Fruit fly (Drosophila melanogaster) whole organism, embryonic: ENCODE results near the gene Neurl4.

Experiments used
- Atf3 ChIP-seq: fragments of 200-800 bp; sonication (Bioruptor generic); optimal IDR thresholded peaks from 3 replicates; lab custom pipeline; 2016; ENCODE audit warnings: missing biosample characterization, missing genetic modification characterization
- CG10209 ChIP-seq: fragments of 200-800 bp; sonication (Bioruptor generic); optimal IDR thresholded peaks from 3 replicates; lab custom pipeline; 2017; ENCODE audit warnings: missing biosample characterization, mild to moderate bottlenecking, missing genetic modification characterization, missing genetic modification reagents
- CG10959 ChIP-seq: fragments of 200-800 bp; sonication (Bioruptor generic); IDR thresholded peaks from 2 replicates; pipeline ENCODE4 v1.3.6; 2022; ENCODE audit warnings: missing biosample characterization, missing genetic modification characterization
- CG11560 ChIP-seq: fragments of 200-800 bp; sonication (Bioruptor generic); IDR thresholded peaks from 3 replicates; pipeline ENCODE4 v1.3.6; 2022; ENCODE audit warnings: missing biosample characterization, missing genetic modification characterization
- CG15269 ChIP-seq: fragments of 200-800 bp; sonication (Bioruptor generic); optimal IDR thresholded peaks from 2 replicates; lab custom pipeline; 2018; ENCODE audit warnings: missing biosample characterization, mild to moderate bottlenecking, missing genetic modification characterization, moderate library complexity
- CG1602 ChIP-seq: fragments of 200-800 bp; sonication (Bioruptor generic); optimal IDR thresholded peaks from 3 replicates; lab custom pipeline; 2016; ENCODE audit warnings: missing biosample characterization, missing genetic modification characterization
- CG1647 ChIP-seq: fragments of 200-800 bp; sonication (Bioruptor generic); optimal IDR thresholded peaks from 3 replicates; lab custom pipeline; 2016; ENCODE audit warnings: missing biosample characterization, missing genetic modification characterization
- CG17361 ChIP-seq: fragments of 200-800 bp; sonication (Bioruptor generic); IDR thresholded peaks from 3 replicates; pipeline ENCODE4 v1.3.6; 2022; ENCODE audit warnings: missing biosample characterization, missing genetic modification characterization
- CG17612 ChIP-seq: fragments of 200-800 bp; sonication (Bioruptor generic); IDR thresholded peaks from 2 replicates; pipeline ENCODE4 v1.3.6; 2022; ENCODE audit warnings: missing biosample characterization, missing genetic modification characterization
- CG2202 ChIP-seq: fragments of 200-800 bp; sonication (Bioruptor generic); optimal IDR thresholded peaks from 2 replicates; lab custom pipeline; 2018; ENCODE audit warnings: missing biosample characterization, mild to moderate bottlenecking, missing genetic modification characterization
- CG31224 ChIP-seq: fragments of 200-800 bp; sonication (Bioruptor generic); IDR thresholded peaks from 2 replicates; pipeline ENCODE4 v1.3.6; 2022; ENCODE audit warnings: missing biosample characterization, missing genetic modification characterization
- CG32772 ChIP-seq: fragments of 200-800 bp; sonication (Bioruptor generic); IDR thresholded peaks from 2 replicates; pipeline ENCODE4 v1.3.6; 2022; ENCODE audit warnings: missing biosample characterization, missing genetic modification characterization
- CG33213 ChIP-seq: fragments of 200-800 bp; sonication (Bioruptor generic); optimal IDR thresholded peaks from 3 replicates; lab custom pipeline; 2016; ENCODE audit warnings: missing biosample characterization, missing genetic modification characterization
- CG7987 ChIP-seq: fragments of 200-800 bp; sonication (Bioruptor generic); optimal IDR thresholded peaks from 2 replicates; lab custom pipeline; 2018; ENCODE audit warnings: missing biosample characterization, mild to moderate bottlenecking, missing genetic modification characterization, moderate library complexity
- CG8765 ChIP-seq: fragments of 200-800 bp; sonication (Bioruptor generic); IDR thresholded peaks from 2 replicates; pipeline ENCODE4 v1.3.6; 2022; ENCODE audit warnings: missing biosample characterization, missing genetic modification characterization
- CG8944 ChIP-seq: fragments of 200-800 bp; sonication (Bioruptor generic); optimal IDR thresholded peaks from 3 replicates; lab custom pipeline; 2016; ENCODE audit warnings: missing biosample characterization, missing genetic modification characterization
- CkIIα-i1 ChIP-seq: fragments of 200-800 bp; sonication (Bioruptor generic); IDR thresholded peaks from 2 replicates; pipeline ENCODE4 v1.3.6; 2022; ENCODE audit warnings: missing biosample characterization, missing genetic modification characterization
- D19A ChIP-seq: fragments of 200-800 bp; optimal IDR thresholded peaks from 3 replicates; lab custom pipeline; 2019; ENCODE audit warnings: missing biosample characterization, mild to moderate bottlenecking, missing genetic modification characterization, moderate library complexity
- Doc2 ChIP-seq: fragments of 200-800 bp; sonication (Bioruptor generic); IDR thresholded peaks from 2 replicates; pipeline ENCODE4 v1.3.6; 2022; ENCODE audit warnings: missing biosample characterization, missing genetic modification characterization
- Dref ChIP-seq: fragments of 200-800 bp; sonication (Bioruptor generic); IDR thresholded peaks from 2 replicates; pipeline ENCODE4 v1.3.6; 2022; ENCODE audit warnings: missing biosample characterization, missing genetic modification characterization
- E2f2 ChIP-seq: fragments of 200-800 bp; sonication (Bioruptor generic); IDR thresholded peaks from 2 replicates; pipeline ENCODE4 v1.3.6; 2022; ENCODE audit warnings: missing biosample characterization, missing genetic modification characterization
- ERR ChIP-seq: fragments of 200-800 bp; sonication (Bioruptor generic); optimal IDR thresholded peaks from 2 replicates; lab custom pipeline; 2016; ENCODE audit warnings: missing biosample characterization, missing genetic modification characterization
- Ets97D ChIP-seq: fragments of 200-800 bp; sonication (Bioruptor generic); optimal IDR thresholded peaks from 3 replicates; lab custom pipeline; 2016; ENCODE audit warnings: missing biosample characterization, missing genetic modification characterization
- Fer3 ChIP-seq: fragments of 200-800 bp; sonication (Bioruptor generic); optimal IDR thresholded peaks from 2 replicates; lab custom pipeline; 2018; ENCODE audit warnings: missing biosample characterization, mild to moderate bottlenecking, missing genetic modification characterization, moderate library complexity
- Hand ChIP-seq: fragments of 200-800 bp; sonication (Bioruptor generic); optimal IDR thresholded peaks from 2 replicates; lab custom pipeline; 2017; ENCODE audit warnings: mild to moderate bottlenecking, missing biosample characterization, missing genetic modification reagents, missing genetic modification characterization
- Hey ChIP-seq: fragments of 200-800 bp; sonication (Bioruptor generic); optimal IDR thresholded peaks from 3 replicates; lab custom pipeline; 2018; ENCODE audit warnings: missing biosample characterization, mild to moderate bottlenecking, missing genetic modification characterization
- Hr3 ChIP-seq: fragments of 200-800 bp; sonication (Bioruptor generic); optimal IDR thresholded peaks from 3 replicates; lab custom pipeline; 2016; ENCODE audit warnings: missing biosample characterization, missing genetic modification characterization
- Mes4 ChIP-seq: fragments of 200-800 bp; sonication (Bioruptor generic); optimal IDR thresholded peaks from 2 replicates; lab custom pipeline; 2016; ENCODE audit warnings: missing biosample characterization, missing genetic modification characterization
- NK7.1 ChIP-seq: fragments of 200-800 bp; sonication (Bioruptor generic); optimal IDR thresholded peaks from 3 replicates; lab custom pipeline; 2016; ENCODE audit warnings: missing biosample characterization, missing genetic modification characterization
- NfI ChIP-seq: fragments of 200-800 bp; sonication (Bioruptor generic); optimal IDR thresholded peaks from 3 replicates; lab custom pipeline; 2018; ENCODE audit warnings: missing biosample characterization, mild to moderate bottlenecking, missing genetic modification characterization, moderate library complexity
- Opbp ChIP-seq: fragments of 200-800 bp; sonication (Bioruptor generic); IDR thresholded peaks from 3 replicates; pipeline ENCODE4 v1.3.6; 2022; ENCODE audit warnings: missing biosample characterization, missing genetic modification characterization; ENCODE audit not compliant: partially characterized antibody
- ac ChIP-seq: fragments of 200-800 bp; sonication (Bioruptor generic); optimal IDR thresholded peaks from 3 replicates; lab custom pipeline; 2017; ENCODE audit warnings: missing biosample characterization, mild to moderate bottlenecking, missing genetic modification characterization
- al ChIP-seq: fragments of 200-800 bp; sonication (Bioruptor generic); IDR thresholded peaks from 2 replicates; pipeline ENCODE4 v1.3.6; 2022; ENCODE audit warnings: missing biosample characterization, missing genetic modification characterization
- aop ChIP-seq: fragments of 200-800 bp; sonication (Bioruptor generic); IDR thresholded peaks from 2 replicates; pipeline ENCODE4 v1.3.6; 2022; ENCODE audit warnings: missing biosample characterization, missing genetic modification characterization
- bigmax ChIP-seq: fragments of 200-800 bp; sonication (Bioruptor generic); optimal IDR thresholded peaks from 2 replicates; lab custom pipeline; 2018; ENCODE audit warnings: missing biosample characterization, mild to moderate bottlenecking, missing genetic modification characterization
- bowl ChIP-seq: fragments of 200-800 bp; sonication (Bioruptor generic); IDR thresholded peaks from 2 replicates; pipeline ENCODE4 v1.3.6; 2022; ENCODE audit warnings: missing biosample characterization, missing genetic modification characterization
- cad ChIP-seq: fragments of >200 bp; optimal IDR thresholded peaks from 2 replicates; lab custom pipeline; 2017; ENCODE audit warnings: missing biosample characterization, missing genetic modification characterization
- cato ChIP-seq: fragments of 200-800 bp; sonication (Bioruptor generic); optimal IDR thresholded peaks from 2 replicates; lab custom pipeline; 2016; ENCODE audit warnings: missing biosample characterization, missing genetic modification characterization, borderline replicate concordance
- dysf ChIP-seq: fragments of 200-800 bp; sonication (Bioruptor generic); IDR thresholded peaks from 3 replicates; pipeline ENCODE4 v1.3.6; 2022; ENCODE audit warnings: missing biosample characterization, missing genetic modification characterization
- fd3F ChIP-seq: fragments of 200-800 bp; sonication (Bioruptor generic); optimal IDR thresholded peaks from 2 replicates; lab custom pipeline; 2018; ENCODE audit warnings: missing biosample characterization, mild to moderate bottlenecking, missing genetic modification characterization, moderate library complexity
- gfzf ChIP-seq: fragments of 200-800 bp; sonication (Bioruptor generic); optimal IDR thresholded peaks from 2 replicates; lab custom pipeline; 2016; ENCODE audit warnings: missing biosample characterization, mild to moderate bottlenecking, missing genetic modification characterization, moderate library complexity
- h ChIP-seq: fragments of >200 bp; optimal IDR thresholded peaks from 2 replicates; lab custom pipeline; 2017
- hkb ChIP-seq, 2 experiments: fragments of 200-800 bp in 1 of 2; fragments of >200 bp in 1 of 2; sonication (Bioruptor generic) in 1 of 2; IDR thresholded peaks in 1 of 2; optimal IDR thresholded peaks in 1 of 2; 2 replicates each; pipeline versions ENCODE4 v1.3.6 to Lab custom; 2017 to 2022; ENCODE audit warnings: missing biosample characterization in 1 of 2, missing genetic modification characterization in 1 of 2
- lab ChIP-seq: fragments of 200-800 bp; sonication (Bioruptor generic); optimal IDR thresholded peaks from 3 replicates; lab custom pipeline; 2017; ENCODE audit warnings: missing biosample characterization, missing genetic modification characterization, mild to moderate bottlenecking, moderate library complexity, missing genetic modification reagents
- mam ChIP-seq: fragments of 200-800 bp; sonication (Bioruptor generic); optimal IDR thresholded peaks from 3 replicates; lab custom pipeline; 2016; ENCODE audit warnings: missing biosample characterization, missing genetic modification characterization
- mirr ChIP-seq: fragments of 200-800 bp; sonication (Bioruptor generic); optimal IDR thresholded peaks from 3 replicates; lab custom pipeline; 2018; ENCODE audit warnings: missing biosample characterization, mild to moderate bottlenecking, missing genetic modification characterization
- onecut ChIP-seq: fragments of 200-800 bp; sonication (Bioruptor generic); IDR thresholded peaks from 2 replicates; pipeline ENCODE4 v1.3.6; 2022; ENCODE audit warnings: missing biosample characterization, missing genetic modification characterization
- schlank ChIP-seq: fragments of 200-800 bp; sonication (Bioruptor generic); optimal IDR thresholded peaks from 2 replicates; lab custom pipeline; 2018; ENCODE audit warnings: missing biosample characterization, mild to moderate bottlenecking, missing genetic modification characterization
- sd ChIP-seq: fragments of 200-800 bp; sonication (Bioruptor generic); optimal IDR thresholded peaks from 3 replicates; lab custom pipeline; 2018; ENCODE audit warnings: missing biosample characterization, mild to moderate bottlenecking, missing genetic modification characterization, moderate library complexity
- unc-4 ChIP-seq: fragments of 200-800 bp; sonication (Bioruptor generic); IDR thresholded peaks from 2 replicates; pipeline ENCODE4 v1.3.6; 2022; ENCODE audit warnings: missing biosample characterization, missing genetic modification characterization; ENCODE audit not compliant: partially characterized antibody
- vnd ChIP-seq: fragments of 200-800 bp; sonication (Bioruptor generic); IDR thresholded peaks from 3 replicates; pipeline ENCODE4 v1.3.6; 2022; ENCODE audit warnings: missing biosample characterization, missing genetic modification characterization; ENCODE audit not compliant: partially characterized antibody

The Neurl4 gene

DNA sequence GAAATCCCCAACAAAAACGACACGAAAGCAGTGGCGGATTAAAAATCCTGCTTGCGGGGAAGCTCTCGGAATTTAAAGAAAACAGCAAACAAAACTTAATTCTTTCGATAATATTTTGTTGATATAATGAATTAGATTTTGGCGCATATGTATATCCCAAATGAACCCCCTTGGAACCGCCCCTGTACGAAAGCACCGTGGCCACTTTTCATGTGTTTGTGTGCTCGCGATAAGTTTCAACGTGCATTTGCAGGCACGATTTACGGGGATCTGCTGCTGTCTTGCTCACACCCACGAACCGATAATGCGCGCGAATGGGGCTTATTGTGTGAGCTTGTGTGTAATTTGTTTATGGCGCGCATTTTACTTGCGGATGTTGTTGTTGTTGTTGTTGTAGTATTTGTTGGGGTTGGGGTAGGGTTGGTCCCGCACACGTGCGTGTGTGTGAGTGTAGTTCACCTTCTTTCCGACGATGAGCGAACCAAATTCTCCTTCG, 44.7 kb downstream of the Neurl4 start (continued):
- TF ChIP-seq Ets97D (GFP tag; lab: Kevin White, UChicago), result peak; percentile 81
- TF ChIP-seq CG8944 (GFP tag; lab: Kevin White, UChicago), result peak; percentile 96
- peak; percentile 87 for TF ChIP-seq sd
- TF ChIP-seq bowl (GFP tag; lab: Robert Waterston, UW), result peak; percentile 93
- TF ChIP-seq CG10209 (GFP tag; lab: Kevin White, UChicago), result peak; percentile 95
- no peak for TF ChIP-seq h (lab: Kevin White, UChicago)
- TF ChIP-seq Dref, result no peak
- peak; percentile 85 for TF ChIP-seq CG17612 (GFP tag; lab: Robert Waterston, UW)
- peak; percentile 33 for TF ChIP-seq bigmax
- peak; percentile 88 for TF ChIP-seq mirr
- peak; percentile 95 for TF ChIP-seq dysf
- TF ChIP-seq onecut (GFP tag; lab: Robert Waterston, UW), result peak; percentile 90
- no peak for TF ChIP-seq vnd (GFP tag; lab: Robert Waterston, UW)
- peak; percentile 96 for TF ChIP-seq CG17361 (GFP tag; lab: Robert Waterston, UW)
- no peak for TF ChIP-seq hkb (optimal IDR thresholded peaks at IDR 0.05; lab: Kevin White, UChicago)
- TF ChIP-seq hkb (GFP tag; IDR thresholded peaks at IDR 0.05; lab: Robert Waterston, UW), result peak; percentile 97
- TF ChIP-seq gfzf (GFP tag; lab: Kevin White, UChicago), result peak; percentile 15
- TF ChIP-seq CG31224 (GFP tag; lab: Robert Waterston, UW), result peak; percentile 76
- peak; percentile 94 for TF ChIP-seq CG33213 (GFP tag; lab: Kevin White, UChicago)
- no peak for TF ChIP-seq cad
- TF ChIP-seq Mes4 (GFP tag; lab: Kevin White, UChicago), result peak; percentile 95
- 0 out of 2 replicates have a peak, but pooled peaks have one; percentile 25 for TF ChIP-seq unc-4
- TF ChIP-seq al (GFP tag; lab: Robert Waterston, UW), result peak; percentile 76; the same call in 1 of the 2 replicates
- TF ChIP-seq Doc2 (GFP tag; lab: Robert Waterston, UW), result peak; percentile 87
- peak; percentile 78 for TF ChIP-seq E2f2 (GFP tag; lab: Robert Waterston, UW)
- TF ChIP-seq CG1647 (GFP tag; lab: Kevin White, UChicago), result peak; percentile 96
- TF ChIP-seq aop (GFP tag; lab: Robert Waterston, UW), result peak; percentile 94
- peak; percentile 87 for TF ChIP-seq CG7987
- peak; percentile 93 for TF ChIP-seq CG1602 (GFP tag; lab: Kevin White, UChicago)
- peak; percentile 81 for TF ChIP-seq Hey (tag; lab: Kevin White, UChicago)
- TF ChIP-seq CG2202 (tag; lab: Kevin White, UChicago), result peak; percentile 79
- TF ChIP-seq ac (GFP tag; lab: Kevin White, UChicago), result peak; percentile 43
- TF ChIP-seq CG11560, result peak; percentile 79
- TF ChIP-seq mam (GFP tag; lab: Kevin White, UChicago), result peak; percentile 97
- peak; percentile 85 for TF ChIP-seq CG10959 (GFP tag; lab: Robert Waterston, UW)
- peak; percentile 97 for TF ChIP-seq lab (GFP tag; lab: Kevin White, UChicago)
- TF ChIP-seq Hand (GFP tag; lab: Kevin White, UChicago), result peak; percentile 76
- peak; percentile 91 for TF ChIP-seq cato (GFP tag; lab: Kevin White, UChicago)
- peak; percentile 98 for TF ChIP-seq NfI (GFP tag; lab: Kevin White, UChicago)
- peak; percentile 94 for TF ChIP-seq Fer3 (tag; lab: Kevin White, UChicago)
- peak; percentile 90 for TF ChIP-seq NK7.1 (GFP tag; lab: Kevin White, UChicago)
- peak; percentile 98 for TF ChIP-seq CG15269
- peak; percentile 93 for TF ChIP-seq Hr3 (GFP tag; lab: Kevin White, UChicago)
- peak; percentile 93 for TF ChIP-seq Atf3
- peak; percentile 94 for TF ChIP-seq ERR
- TF ChIP-seq CG32772, result peak; percentile 95
- peak; percentile 80 for TF ChIP-seq CG8765 (GFP tag; lab: Robert Waterston, UW)
- TF ChIP-seq Opbp, result peak; percentile 40; the same call in 1 of the 3 replicates
- peak; percentile 96 for TF ChIP-seq fd3F (GFP tag; lab: Kevin White, UChicago)
- TF ChIP-seq schlank (tag; lab: Kevin White, UChicago), result peak; percentile 91
- peak; percentile 83 for TF ChIP-seq CkIIα-i1
- TF ChIP-seq D19A (tag; lab: Kevin White, UChicago), result peak; percentile 90
